Fruit fly (Drosophila melanogaster): ENCODE data around the gene CG6028.

Gene CG6028

DNA sequence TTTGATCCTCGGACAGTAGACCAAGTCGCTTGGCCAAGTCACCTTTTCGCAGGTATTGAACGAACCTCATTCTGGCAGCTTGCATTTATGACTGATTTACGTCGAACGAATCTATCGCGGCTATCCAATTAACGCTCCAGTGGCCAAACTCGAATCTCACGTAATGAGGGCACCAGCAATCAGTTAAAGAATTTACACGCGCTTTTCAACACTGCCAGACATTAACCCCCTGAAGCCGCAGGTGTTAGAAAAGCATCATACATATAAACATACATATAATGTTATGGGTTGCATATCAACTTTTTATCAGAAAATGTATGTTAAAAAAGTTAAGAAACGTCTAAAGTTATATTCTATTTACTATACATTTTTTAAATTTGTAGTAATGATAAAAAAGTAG, at the start of gene CG6028:
CG6028 (minus strand) TSS at position 187 of the 400 bp plus-strand sequence.
- TF ChIP-seq usp (GFP tag; optimal IDR thresholded peaks at IDR 0.05) (no peak), Dll (optimal IDR thresholded peaks at IDR 0.05) (no peak), pan (optimal IDR thresholded peaks at IDR 0.05) (no peak), psq (optimal IDR thresholded peaks at IDR 0.05) (no peak), CG8478 (optimal IDR thresholded peaks at IDR 0.05) (no peak), EcR (GFP tag; optimal IDR thresholded peaks at IDR 0.05) (no peak)

DNA sequence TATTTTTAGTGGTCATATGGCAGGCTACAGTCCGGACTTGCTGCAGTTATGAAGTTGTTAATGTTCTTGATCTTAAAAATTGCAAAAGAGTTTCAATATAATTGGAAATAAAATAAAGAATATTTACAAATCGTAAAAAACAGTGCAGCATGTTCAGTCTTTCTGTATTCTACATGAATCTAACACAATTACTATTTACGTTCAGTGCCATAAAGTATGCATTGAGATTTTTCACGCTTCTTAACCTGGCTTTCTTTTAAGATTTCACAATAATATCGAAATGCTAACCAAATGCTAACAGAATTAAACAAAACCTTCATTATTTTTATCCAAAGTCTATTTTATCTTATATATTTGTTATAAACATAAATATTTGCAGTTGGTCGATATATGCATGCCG, 47.2 kb upstream of the CG6028 start:
- TF ChIP-seq Dll (optimal IDR thresholded peaks at IDR 0.05) = no peak
- no peak for TF ChIP-seq EcR (GFP tag; optimal IDR thresholded peaks at IDR 0.05)
- no peak for TF ChIP-seq psq (optimal IDR thresholded peaks at IDR 0.05)
- TF ChIP-seq pan (optimal IDR thresholded peaks at IDR 0.05) = no peak
- no peak for TF ChIP-seq usp (GFP tag; optimal IDR thresholded peaks at IDR 0.05)
- no peak for TF ChIP-seq CG8478 (optimal IDR thresholded peaks at IDR 0.05)

DNA sequence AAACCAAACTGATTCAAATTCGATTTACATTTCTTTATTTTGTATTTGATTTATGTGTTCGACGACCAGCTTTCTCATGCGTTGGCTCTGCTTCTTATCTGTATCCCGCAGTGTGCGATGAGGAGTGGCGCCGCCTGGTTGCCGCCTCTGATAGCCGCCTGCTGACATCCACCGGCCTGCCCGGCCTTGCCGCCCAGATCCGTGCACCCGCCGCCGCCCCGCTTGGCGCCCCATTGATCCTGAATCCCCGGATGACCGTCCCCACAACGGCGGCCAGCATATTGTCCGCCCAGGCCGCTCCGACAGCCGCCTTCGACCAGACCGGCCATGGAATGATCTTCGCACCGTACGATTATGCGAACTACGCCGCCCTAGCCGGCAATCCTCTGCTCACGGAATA, 46.3 kb upstream of the CG6028 start:
- TF ChIP-seq psq (optimal IDR thresholded peaks at IDR 0.05) (no peak), pan (optimal IDR thresholded peaks at IDR 0.05) (no peak), EcR (GFP tag; optimal IDR thresholded peaks at IDR 0.05) (no peak), usp (GFP tag; optimal IDR thresholded peaks at IDR 0.05) (no peak), CG8478 (optimal IDR thresholded peaks at IDR 0.05) (no peak), Dll (optimal IDR thresholded peaks at IDR 0.05) (no peak)

DNA sequence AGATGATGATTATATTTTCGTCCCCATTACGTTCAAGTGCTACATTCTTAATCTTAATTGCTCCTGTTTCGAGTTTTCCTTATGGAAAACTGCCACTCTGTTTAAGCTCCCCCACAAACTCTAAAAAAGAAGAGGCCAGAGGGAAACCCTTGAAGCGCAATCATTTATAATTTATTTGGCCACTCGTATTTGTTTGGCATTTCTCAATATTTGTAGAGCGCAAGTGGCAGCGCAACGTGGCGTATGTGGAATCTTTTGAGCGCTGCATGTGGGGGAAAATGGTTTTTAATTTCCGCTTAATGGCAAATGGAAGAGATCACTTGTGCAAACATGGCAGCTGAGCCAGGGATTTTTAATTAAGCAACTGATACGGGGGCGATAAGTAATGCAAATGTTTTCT, 41.9 kb upstream of the CG6028 start:
- TF ChIP-seq psq (optimal IDR thresholded peaks at IDR 0.05) (no peak), usp (GFP tag; optimal IDR thresholded peaks at IDR 0.05) (no peak), Dll (optimal IDR thresholded peaks at IDR 0.05) (no peak), pan (optimal IDR thresholded peaks at IDR 0.05) (no peak), EcR (GFP tag; optimal IDR thresholded peaks at IDR 0.05) (no peak), CG8478 (optimal IDR thresholded peaks at IDR 0.05) (no peak)

DNA sequence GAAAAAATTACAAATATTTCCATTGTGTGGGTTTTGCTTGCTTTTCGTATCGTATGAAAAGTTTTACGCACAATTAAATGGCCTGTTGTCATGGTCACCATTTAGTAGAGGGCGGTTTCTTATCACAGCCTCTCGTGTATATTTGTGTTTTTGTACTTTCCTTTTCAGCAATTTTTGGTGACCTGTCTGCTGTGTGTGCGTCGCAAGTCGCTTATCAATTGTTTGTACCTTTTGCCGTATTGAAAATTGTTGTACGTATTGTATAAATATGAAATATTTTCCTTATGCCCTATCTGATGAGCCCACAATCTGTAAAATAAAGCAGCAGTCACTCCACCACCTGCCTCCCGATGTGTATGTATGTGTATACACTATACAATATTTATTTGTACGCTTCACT, 41.1 kb upstream of the CG6028 start:
- TF ChIP-seq Dll (optimal IDR thresholded peaks at IDR 0.05) (no peak), CG8478 (optimal IDR thresholded peaks at IDR 0.05) (no peak), pan (optimal IDR thresholded peaks at IDR 0.05) (no peak), psq (optimal IDR thresholded peaks at IDR 0.05) (no peak), EcR (GFP tag; optimal IDR thresholded peaks at IDR 0.05) (no peak), usp (GFP tag; optimal IDR thresholded peaks at IDR 0.05) (no peak)

DNA sequence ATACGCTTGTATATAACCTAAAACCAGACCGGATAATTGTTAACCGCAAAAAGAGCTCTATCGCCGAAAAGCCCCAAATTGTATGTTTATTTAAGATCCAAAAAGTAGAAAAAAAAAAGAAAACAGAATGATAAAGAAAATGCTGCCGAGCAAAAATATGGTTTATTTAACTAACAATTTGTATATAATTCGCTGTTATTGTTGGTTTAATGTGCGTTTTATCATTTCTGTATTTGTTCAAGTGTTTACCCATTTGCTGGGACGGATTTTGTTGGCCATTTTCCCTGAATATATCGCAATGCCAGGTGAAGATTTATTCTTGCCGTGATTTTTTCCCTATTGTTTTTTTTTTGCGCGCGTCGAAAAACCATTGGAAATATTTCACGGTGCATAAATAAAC, 31.8 kb upstream of the CG6028 start:
- TF ChIP-seq pan (optimal IDR thresholded peaks at IDR 0.05) (no peak), CG8478 (optimal IDR thresholded peaks at IDR 0.05) (no peak), usp (GFP tag; optimal IDR thresholded peaks at IDR 0.05) (no peak), Dll (optimal IDR thresholded peaks at IDR 0.05) (no peak), EcR (GFP tag; optimal IDR thresholded peaks at IDR 0.05) (no peak), psq (optimal IDR thresholded peaks at IDR 0.05) (no peak)

DNA sequence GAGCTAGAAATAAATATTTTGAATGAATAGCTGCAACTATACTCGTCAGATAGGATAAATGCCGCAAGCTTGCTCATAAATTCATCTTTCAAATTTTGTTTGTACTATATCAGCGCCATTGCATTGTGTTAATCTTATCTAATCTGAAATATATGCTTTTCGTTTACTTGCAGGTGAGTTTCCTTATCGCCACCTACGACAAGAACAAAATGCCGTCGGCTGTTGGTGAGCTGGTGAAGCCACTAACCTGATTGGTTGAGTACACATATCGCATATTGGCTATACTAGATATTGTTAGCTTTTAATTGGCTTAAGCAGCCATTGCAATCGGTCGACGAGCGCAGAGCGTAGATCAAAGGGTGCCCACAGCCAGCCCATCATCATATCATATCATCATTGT, 28.4 kb upstream of the CG6028 start:
- TF ChIP-seq psq (optimal IDR thresholded peaks at IDR 0.05) (no peak), Dll (optimal IDR thresholded peaks at IDR 0.05) (no peak), usp (GFP tag; optimal IDR thresholded peaks at IDR 0.05) (no peak), EcR (GFP tag; optimal IDR thresholded peaks at IDR 0.05) (no peak), pan (optimal IDR thresholded peaks at IDR 0.05) (no peak), CG8478 (optimal IDR thresholded peaks at IDR 0.05) (no peak)

DNA sequence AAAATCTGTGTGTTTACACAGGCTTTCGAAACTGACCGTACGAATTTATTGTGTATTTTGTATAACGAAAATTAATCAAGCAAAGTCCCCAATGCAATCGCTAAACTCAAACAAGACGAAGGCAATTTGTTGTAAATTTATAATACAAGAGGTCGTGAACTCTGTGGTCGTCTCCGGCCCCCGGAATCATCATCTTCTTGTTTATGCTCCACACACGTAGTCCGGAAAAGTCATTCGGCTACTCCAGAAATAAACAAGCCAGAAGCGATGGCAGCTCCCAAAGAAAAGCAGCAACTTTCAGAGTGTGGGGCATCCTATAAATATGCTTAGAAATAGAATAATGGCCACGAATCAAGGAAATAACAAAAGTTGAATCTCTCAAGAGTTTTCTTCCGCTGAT, 27.9 kb upstream of the CG6028 start:
- TF ChIP-seq CG8478 (optimal IDR thresholded peaks at IDR 0.05) = no peak
- TF ChIP-seq usp (GFP tag; optimal IDR thresholded peaks at IDR 0.05) = no peak
- no peak for TF ChIP-seq psq (optimal IDR thresholded peaks at IDR 0.05)
- no peak for TF ChIP-seq pan (optimal IDR thresholded peaks at IDR 0.05)
- no peak for TF ChIP-seq Dll (optimal IDR thresholded peaks at IDR 0.05)
- no peak for TF ChIP-seq EcR (GFP tag; optimal IDR thresholded peaks at IDR 0.05)

DNA sequence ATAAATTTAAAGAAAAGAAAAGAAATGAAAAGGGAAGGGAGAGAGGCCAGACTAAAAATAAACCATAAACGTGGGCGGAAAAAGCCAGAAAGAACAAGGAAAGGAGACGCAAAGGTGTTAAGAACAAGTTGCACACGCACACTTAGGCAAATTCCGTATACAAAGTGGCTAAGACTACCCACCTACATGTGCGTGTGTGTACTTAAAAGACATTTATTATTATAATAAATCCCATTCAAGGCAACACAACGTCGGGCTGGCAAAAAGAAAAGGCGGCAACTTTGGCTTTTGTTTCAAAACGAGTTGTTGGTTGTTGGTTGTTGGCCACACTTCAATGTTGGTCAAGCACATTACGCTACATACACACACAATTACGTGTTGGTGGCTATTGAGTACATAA, 26.9 kb upstream of the CG6028 start:
- TF ChIP-seq psq (optimal IDR thresholded peaks at IDR 0.05) = no peak

DNA sequence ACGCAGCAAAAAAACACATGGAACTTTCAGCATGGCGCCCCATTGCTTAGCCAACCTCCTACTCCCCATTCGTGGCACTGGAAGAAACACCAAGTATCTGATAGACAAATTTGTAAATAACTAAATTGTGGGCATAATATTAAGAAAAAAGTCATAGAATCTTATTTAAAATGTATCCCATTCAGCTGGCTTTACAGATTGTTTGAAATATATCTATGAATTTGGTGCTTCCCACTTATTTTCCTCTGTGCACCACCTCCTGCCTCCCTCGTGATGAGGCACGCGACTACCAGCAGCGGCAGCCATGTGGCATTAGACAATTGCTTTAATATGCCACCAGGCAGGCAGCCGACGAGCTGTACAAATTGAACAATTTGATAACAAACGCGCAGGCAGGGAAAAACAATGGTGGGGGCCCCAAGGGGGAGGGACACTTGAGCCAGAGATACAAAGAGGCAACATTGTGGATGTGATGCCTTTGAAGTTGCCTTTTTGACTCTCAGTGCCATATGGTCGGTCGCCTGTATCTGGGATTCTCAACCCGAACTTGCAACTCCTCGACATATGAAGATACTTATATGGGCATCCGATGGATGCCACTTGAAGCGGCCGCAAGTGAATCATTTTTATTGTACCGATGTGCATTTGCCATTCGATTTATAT, 24.0 kb upstream of the CG6028 start:
- no peak for TF ChIP-seq EcR (GFP tag; optimal IDR thresholded peaks at IDR 0.05)
- TF ChIP-seq psq (optimal IDR thresholded peaks at IDR 0.05) = no peak
- no peak for TF ChIP-seq usp (GFP tag; optimal IDR thresholded peaks at IDR 0.05)
- no peak for TF ChIP-seq CG8478 (optimal IDR thresholded peaks at IDR 0.05)
- TF ChIP-seq Dll (optimal IDR thresholded peaks at IDR 0.05) = no peak
- TF ChIP-seq pan (optimal IDR thresholded peaks at IDR 0.05) = no peak

DNA sequence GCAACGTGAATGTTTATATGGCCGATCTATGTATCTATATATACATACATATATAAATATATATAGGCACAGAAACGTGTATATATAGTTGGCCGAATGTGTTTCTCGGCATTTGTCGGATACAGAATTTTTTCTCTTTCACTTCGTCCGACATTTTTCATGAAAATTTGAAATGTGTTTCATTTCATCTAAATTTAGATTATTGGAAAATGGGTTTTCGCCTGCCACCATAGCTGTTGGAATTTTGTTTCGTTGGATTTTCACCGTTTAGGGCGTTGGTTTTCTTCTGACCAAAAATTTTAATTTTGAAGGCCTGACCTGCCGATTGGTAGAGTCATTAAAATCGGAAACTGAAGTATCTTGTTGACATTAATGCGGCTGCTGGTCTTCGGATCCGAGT, 22.1 kb upstream of the CG6028 start:
- TF ChIP-seq Dll (optimal IDR thresholded peaks at IDR 0.05) (no peak), pan (optimal IDR thresholded peaks at IDR 0.05) (no peak)

DNA sequence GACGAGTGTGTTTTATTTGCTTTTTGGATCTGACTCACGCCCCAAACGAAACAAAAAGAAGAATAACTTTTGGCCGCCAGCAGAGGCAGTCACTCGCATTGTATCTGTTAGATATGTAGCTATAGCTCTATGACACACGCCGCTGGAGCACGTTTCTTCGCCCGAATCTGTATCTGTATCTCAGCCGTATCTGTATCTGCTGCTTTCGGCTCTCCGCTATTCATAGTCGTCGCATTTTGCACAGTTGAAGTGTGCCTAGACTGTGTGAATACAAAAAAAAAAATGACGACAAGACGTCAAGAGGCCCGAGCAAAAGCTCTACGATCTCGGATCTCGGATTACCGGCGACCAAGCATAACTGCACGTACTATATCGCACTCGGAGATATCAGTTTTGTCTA, 21.4 kb upstream of the CG6028 start:
- TF ChIP-seq Dll (optimal IDR thresholded peaks at IDR 0.05) = no peak
- no peak for TF ChIP-seq EcR (GFP tag; optimal IDR thresholded peaks at IDR 0.05)
- TF ChIP-seq pan (optimal IDR thresholded peaks at IDR 0.05) = no peak
- TF ChIP-seq usp (GFP tag; optimal IDR thresholded peaks at IDR 0.05) = no peak
- no peak for TF ChIP-seq CG8478 (optimal IDR thresholded peaks at IDR 0.05)
- no peak for TF ChIP-seq psq (optimal IDR thresholded peaks at IDR 0.05)

DNA sequence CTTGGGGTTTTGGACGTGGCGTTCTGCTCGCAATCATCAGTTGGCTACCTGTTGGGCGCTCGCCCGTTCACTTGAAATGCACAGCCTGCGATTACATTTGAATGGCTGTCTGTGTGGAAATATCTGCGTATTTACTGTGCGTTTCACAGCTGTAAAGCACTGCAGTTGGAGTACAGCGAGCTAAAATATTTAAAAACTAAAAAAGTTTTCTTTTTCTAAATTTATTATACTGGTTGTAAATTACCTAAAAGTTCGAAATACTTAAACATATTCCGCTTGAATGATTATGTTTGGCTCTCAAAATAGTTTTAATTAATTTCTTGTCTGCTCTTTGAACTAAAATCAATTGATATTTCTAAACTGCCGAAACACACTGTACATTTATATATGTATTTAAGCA, 20.9 kb upstream of the CG6028 start:
- TF ChIP-seq pan (optimal IDR thresholded peaks at IDR 0.05) = no peak
- no peak for TF ChIP-seq Dll (optimal IDR thresholded peaks at IDR 0.05)
- TF ChIP-seq psq (optimal IDR thresholded peaks at IDR 0.05) = no peak
- TF ChIP-seq EcR (GFP tag; optimal IDR thresholded peaks at IDR 0.05) = no peak
- TF ChIP-seq CG8478 (optimal IDR thresholded peaks at IDR 0.05) = no peak
- no peak for TF ChIP-seq usp (GFP tag; optimal IDR thresholded peaks at IDR 0.05)

Data from whole organism.